Worm (Caenorhabditis elegans) whole organism, L4/young adult: Measurements from ENCODE around the gene sru-23.
"Not testable (repeated sequence)": the region's sequence is repeated elsewhere in the genome, so short reads cannot be mapped to it uniquely, and the experiment has no call there.

Source experiments
- W03F9.2 ChIP-seq: fragments of 150-350 bp; optimal IDR thresholded peaks from 2 replicates; lab custom pipeline; 2014; ENCODE audit warnings: missing biosample characterization, missing genetic modification characterization
- dao-5 ChIP-seq: sonication (generic microtip); optimal IDR thresholded peaks from 2 replicates; lab custom pipeline; 2016; ENCODE audit warnings: missing genotype, missing genetic modification characterization, moderate library complexity, missing compliant biosample characterization
- him-1 ChIP-seq: sonication (generic microtip); optimal IDR thresholded peaks from 2 replicates; lab custom pipeline; 2016; ENCODE audit warnings: missing genotype, missing genetic modification reagents, missing genetic modification characterization, missing compliant biosample characterization

The sru-23 gene

ce11 chrV:15972484-15972883, at the start of gene sru-23:
Gene sru-23, minus strand, starts transcription at chrV:15972584.
- TF ChIP-seq W03F9.2 (tag; lab: Kevin White, UChicago) (no peak), him-1 (tag; lab: Kevin White, UChicago) (no peak), dao-5 (no peak)

- TF ChIP-seq W03F9.2 (tag; lab: Kevin White, UChicago): no peak
- no peak for TF ChIP-seq dao-5
- TF ChIP-seq him-1 (tag; lab: Kevin White, UChicago): no peak
Measured at ce11 chrV:16020042-16020441, 47.7 kb upstream of the sru-23 start, which contains the start of gene srx-44. Gene srx-44, plus strand, starts transcription at chrV:16020342.

ce11 chrV:16017671-16018070, 45.3 kb upstream of the sru-23 start, which contains the start of gene srx-43:
Gene srx-43, plus strand, starts transcription at chrV:16017971.
- TF ChIP-seq dao-5 (no peak), W03F9.2 (tag; lab: Kevin White, UChicago) (no peak), him-1 (tag; lab: Kevin White, UChicago) (no peak)

- TF ChIP-seq W03F9.2 (tag; lab: Kevin White, UChicago) (no peak), him-1 (tag; lab: Kevin White, UChicago) (no peak), dao-5 (no peak)
Measured at ce11 chrV:16016977-16017376, 44.6 kb upstream of the sru-23 start.

- TF ChIP-seq him-1 (tag; lab: Kevin White, UChicago) (no peak), W03F9.2 (tag; lab: Kevin White, UChicago) (no peak), dao-5 (no peak)
Measured at ce11 chrV:16015652-16016051, 43.3 kb upstream of the sru-23 start, which contains the start of gene str-232. Gene str-232, minus strand, starts transcription at chrV:16015752.

- no peak for TF ChIP-seq W03F9.2 (tag; lab: Kevin White, UChicago)
- TF ChIP-seq dao-5: no peak
- TF ChIP-seq him-1 (tag; lab: Kevin White, UChicago): no peak
Measured at ce11 chrV:16009564-16009963, 37.2 kb upstream of the sru-23 start, which contains the start of gene str-233. Gene str-233, minus strand, starts transcription at chrV:16009664.

- TF ChIP-seq W03F9.2 (tag; lab: Kevin White, UChicago): no peak
Measured at ce11 chrV:16007505-16007904, 35.1 kb upstream of the sru-23 start, which contains the start of gene str-231. Gene str-231, minus strand, starts transcription at chrV:16007605.

ce11 chrV:16002288-16002687, 29.9 kb upstream of the sru-23 start, which contains the start of gene nhr-63:
Gene nhr-63, plus strand, starts transcription at chrV:16002588.
- TF ChIP-seq him-1 (tag; lab: Kevin White, UChicago) (no peak), dao-5 (no peak), W03F9.2 (tag; lab: Kevin White, UChicago) (no peak)

- TF ChIP-seq W03F9.2 (tag; lab: Kevin White, UChicago): no peak
- no peak for TF ChIP-seq him-1 (tag; lab: Kevin White, UChicago)
- no peak for TF ChIP-seq dao-5
Measured at ce11 chrV:16000433-16000832, 28.0 kb upstream of the sru-23 start, which contains the start of gene nhr-50. Gene nhr-50, minus strand, starts transcription at chrV:16000631.

ce11 chrV:15996655-15997186, 24.3 kb upstream of the sru-23 start, which contains the start of the genes C06C6.9 and C06C6.8:
Gene C06C6.9, minus strand, starts transcription at chrV:15996755.
Gene C06C6.8, plus strand, starts transcription at chrV:15997136.
- TF ChIP-seq dao-5: no peak
- TF ChIP-seq W03F9.2 (tag; lab: Kevin White, UChicago): no peak
- no peak for TF ChIP-seq him-1 (tag; lab: Kevin White, UChicago)

ce11 chrV:15991850-15992249, 19.5 kb upstream of the sru-23 start, which contains the start of gene C06C6.7:
Gene C06C6.7, plus strand, starts transcription at chrV:15992150.
- TF ChIP-seq him-1 (tag; lab: Kevin White, UChicago); W03F9.2 (tag; lab: Kevin White, UChicago); dao-5: not testable (repeated sequence)

ce11 chrV:15988074-15988473, 15.7 kb upstream of the sru-23 start, which contains the start of gene F36G9.15:
Gene F36G9.15, minus strand, starts transcription at chrV:15988174.
- TF ChIP-seq W03F9.2 (tag; lab: Kevin White, UChicago): no peak
- TF ChIP-seq dao-5: no peak
- no peak for TF ChIP-seq him-1 (tag; lab: Kevin White, UChicago)

- TF ChIP-seq him-1 (tag; lab: Kevin White, UChicago) (no peak), dao-5 (no peak), W03F9.2 (tag; lab: Kevin White, UChicago) (no peak)
Measured at ce11 chrV:15982733-15983344, 10.5 kb upstream of the sru-23 start, which contains the start of the genes fbxa-99 and F36G9.13. Gene fbxa-99, minus strand, starts transcription at chrV:15982854. Gene F36G9.13, plus strand, starts transcription at chrV:15983294.

ce11 chrV:15978232-15978764, 5.9 kb upstream of the sru-23 start, which contains the start of gene oac-20:
Gene oac-20, plus strand, starts transcription at chrV:15978714.
- TF ChIP-seq him-1 (tag; lab: Kevin White, UChicago) (no peak), W03F9.2 (tag; lab: Kevin White, UChicago) (no peak), dao-5 (no peak)
